Fruit fly (Drosophila melanogaster) whole organism, embryonic: ENCODE results near the gene Cpr76Bc.

Source experiments
- ATbp ChIP-seq: fragments of 200-800 bp; sonication (Bioruptor generic); optimal IDR thresholded peaks from 2 replicates; lab custom pipeline; 2017; ENCODE audit warnings: missing biosample characterization, mild to moderate bottlenecking, missing genetic modification characterization, missing genetic modification reagents
- Awh ChIP-seq: fragments of 200-800 bp; sonication (Bioruptor generic); IDR thresholded peaks from 2 replicates; pipeline ENCODE4, ENCODE4 v1.3.6; 2022; ENCODE audit warnings: missing biosample characterization, missing genetic modification characterization
- CG1024 ChIP-seq: fragments of 200-800 bp; sonication (Bioruptor generic); IDR thresholded peaks from 2 replicates; pipeline ENCODE4 v1.3.6; 2022; ENCODE audit warnings: missing biosample characterization, missing genetic modification characterization
- CG10267 ChIP-seq: fragments of 200-800 bp; sonication (Bioruptor generic); optimal IDR thresholded peaks from 2 replicates; lab custom pipeline; 2018; ENCODE audit warnings: missing biosample characterization, mild to moderate bottlenecking, missing genetic modification characterization, moderate library complexity
- CG10366 ChIP-seq: fragments of 200-800 bp; sonication (Bioruptor generic); IDR thresholded peaks from 2 replicates; pipeline ENCODE4 v1.3.6; 2022; ENCODE audit warnings: missing biosample characterization, missing genetic modification characterization
- CG10462 ChIP-seq: fragments of 200-800 bp; sonication (Bioruptor generic); optimal IDR thresholded peaks from 2 replicates; lab custom pipeline; 2016; ENCODE audit warnings: missing biosample characterization, missing genetic modification characterization
- CG11560 ChIP-seq: fragments of 200-800 bp; sonication (Bioruptor generic); IDR thresholded peaks from 3 replicates; pipeline ENCODE4 v1.3.6; 2022; ENCODE audit warnings: missing biosample characterization, missing genetic modification characterization
- CG12155 ChIP-seq: fragments of 200-800 bp; sonication (Bioruptor generic); optimal IDR thresholded peaks from 3 replicates; lab custom pipeline; 2016; ENCODE audit warnings: missing biosample characterization, missing genetic modification characterization
- CG12219 ChIP-seq: fragments of 200-800 bp; sonication (Bioruptor generic); optimal IDR thresholded peaks from 3 replicates; lab custom pipeline; 2018; ENCODE audit warnings: missing biosample characterization, mild to moderate bottlenecking, missing genetic modification characterization
- CG12942 ChIP-seq: fragments of 200-800 bp; sonication (Bioruptor generic); optimal IDR thresholded peaks from 3 replicates; lab custom pipeline; 2016; ENCODE audit warnings: missing biosample characterization, missing genetic modification characterization
- CG13287 ChIP-seq: fragments of 200-800 bp; sonication (Bioruptor generic); IDR thresholded peaks from 2 replicates; pipeline ENCODE4 v1.3.6; 2022; ENCODE audit warnings: missing biosample characterization, missing genetic modification characterization; ENCODE audit not compliant: partially characterized antibody
- CG15073 ChIP-seq: fragments of 200-800 bp; sonication (Bioruptor generic); optimal IDR thresholded peaks from 2 replicates; lab custom pipeline; 2016; ENCODE audit warnings: missing biosample characterization, missing genetic modification characterization
- CG16863 ChIP-seq: fragments of 200-800 bp; sonication (Bioruptor generic); optimal IDR thresholded peaks from 3 replicates; lab custom pipeline; 2016; ENCODE audit warnings: missing biosample characterization, missing genetic modification characterization
- CG17361 ChIP-seq: fragments of 200-800 bp; sonication (Bioruptor generic); IDR thresholded peaks from 3 replicates; pipeline ENCODE4 v1.3.6; 2022; ENCODE audit warnings: missing biosample characterization, missing genetic modification characterization
- CG17385 ChIP-seq: fragments of 200-800 bp; sonication (Bioruptor generic); optimal IDR thresholded peaks from 3 replicates; lab custom pipeline; 2018; ENCODE audit warnings: missing biosample characterization, mild to moderate bottlenecking, missing genetic modification characterization
- CG1792 ChIP-seq: fragments of 200-800 bp; sonication (Bioruptor generic); optimal IDR thresholded peaks from 2 replicates; lab custom pipeline; 2016; ENCODE audit warnings: missing biosample characterization, missing genetic modification characterization
- CG31224 ChIP-seq: fragments of 200-800 bp; sonication (Bioruptor generic); IDR thresholded peaks from 2 replicates; pipeline ENCODE4 v1.3.6; 2022; ENCODE audit warnings: missing biosample characterization, missing genetic modification characterization
- CG3995 ChIP-seq: fragments of 200-800 bp; sonication (Bioruptor generic); optimal IDR thresholded peaks from 3 replicates; lab custom pipeline; 2016; ENCODE audit warnings: missing biosample characterization, missing genetic modification characterization
- CG4282 ChIP-seq: fragments of 200-800 bp; sonication (Bioruptor generic); optimal IDR thresholded peaks from 2 replicates; lab custom pipeline; 2016; ENCODE audit warnings: missing biosample characterization, missing genetic modification characterization
- CG4328 ChIP-seq: fragments of 200-800 bp; sonication (Bioruptor generic); optimal IDR thresholded peaks from 3 replicates; lab custom pipeline; 2017; ENCODE audit warnings: missing biosample characterization, missing genetic modification reagents, missing genetic modification characterization
- CG4360 ChIP-seq: fragments of 200-800 bp; sonication (Bioruptor generic); IDR thresholded peaks from 2 replicates; pipeline ENCODE4 v1.3.6; 2022; ENCODE audit warnings: missing biosample characterization, missing genetic modification characterization
- CG8478 ChIP-seq: fragments of >200 bp; optimal IDR thresholded peaks from 2 replicates; lab custom pipeline; 2018
- Drgx ChIP-seq: fragments of 200-800 bp; sonication (Bioruptor generic); IDR thresholded peaks from 2 replicates; pipeline ENCODE4 v1.3.6; 2022; ENCODE audit warnings: missing biosample characterization, missing genetic modification characterization
- Fer3 ChIP-seq: fragments of 200-800 bp; sonication (Bioruptor generic); optimal IDR thresholded peaks from 2 replicates; lab custom pipeline; 2018; ENCODE audit warnings: missing biosample characterization, mild to moderate bottlenecking, missing genetic modification characterization, moderate library complexity
- Gug ChIP-seq: fragments of 200-800 bp; sonication (Bioruptor generic); IDR thresholded peaks from 4 replicates; pipeline ENCODE4 v1.3.6; 2022; ENCODE audit warnings: missing biosample characterization, missing genetic modification characterization
- Meics ChIP-seq: fragments of 200-800 bp; sonication (Bioruptor generic); optimal IDR thresholded peaks from 2 replicates; lab custom pipeline; 2017; ENCODE audit warnings: missing biosample characterization, mild to moderate bottlenecking, missing genetic modification characterization
- Ravus ChIP-seq: fragments of 200-800 bp; sonication (Bioruptor generic); IDR thresholded peaks from 2 replicates; pipeline ENCODE4 v1.3.6; 2022; ENCODE audit warnings: missing biosample characterization, missing genetic modification characterization
- Spps ChIP-seq: fragments of 200-800 bp; sonication (Bioruptor generic); optimal IDR thresholded peaks from 2 replicates; lab custom pipeline; 2018; ENCODE audit warnings: missing biosample characterization, mild to moderate bottlenecking, missing genetic modification characterization
- Sry-β ChIP-seq: fragments of 200-800 bp; sonication (Bioruptor generic); optimal IDR thresholded peaks from 2 replicates; lab custom pipeline; 2018; ENCODE audit warnings: missing biosample characterization, mild to moderate bottlenecking, missing genetic modification characterization, moderate library complexity
- Taf1 ChIP-seq: fragments of 200-800 bp; sonication (Bioruptor generic); IDR thresholded peaks from 2 replicates; pipeline ENCODE4 v1.3.6; 2022; ENCODE audit warnings: missing biosample characterization, missing genetic modification characterization
- Usf ChIP-seq: fragments of 200-800 bp; sonication (Bioruptor generic); optimal IDR thresholded peaks from 2 replicates; lab custom pipeline; 2017; ENCODE audit warnings: missing genotype, missing biosample characterization, missing genetic modification characterization
- ac ChIP-seq: fragments of 200-800 bp; sonication (Bioruptor generic); optimal IDR thresholded peaks from 3 replicates; lab custom pipeline; 2017; ENCODE audit warnings: missing biosample characterization, mild to moderate bottlenecking, missing genetic modification characterization
- al ChIP-seq: fragments of 200-800 bp; sonication (Bioruptor generic); IDR thresholded peaks from 2 replicates; pipeline ENCODE4 v1.3.6; 2022; ENCODE audit warnings: missing biosample characterization, missing genetic modification characterization
- ash1 ChIP-seq: fragments of 200-800 bp; sonication (Bioruptor generic); optimal IDR thresholded peaks from 2 replicates; lab custom pipeline; 2018; ENCODE audit warnings: missing biosample characterization, mild to moderate bottlenecking, missing genetic modification characterization
- ato ChIP-seq: fragments of 200-800 bp; sonication (Bioruptor generic); IDR thresholded peaks from 2 replicates; pipeline ENCODE4 v1.3.6; 2022; ENCODE audit warnings: missing biosample characterization, missing genetic modification characterization; ENCODE audit not compliant: partially characterized antibody
- bab2 ChIP-seq: fragments of 200-800 bp; sonication (Bioruptor generic); optimal IDR thresholded peaks from 2 replicates; lab custom pipeline; 2016; ENCODE audit warnings: missing biosample characterization, missing genetic modification characterization
- br ChIP-seq: fragments of >200 bp; optimal IDR thresholded peaks from 2 replicates; lab custom pipeline; 2017
- crc ChIP-seq: fragments of 200-800 bp; sonication (Bioruptor generic); optimal IDR thresholded peaks from 2 replicates; lab custom pipeline; 2016; ENCODE audit warnings: missing biosample characterization, missing genetic modification characterization
- dan ChIP-seq: fragments of 200-800 bp; sonication (Bioruptor generic); IDR thresholded peaks from 2 replicates; pipeline ENCODE4 v1.3.6; 2022; ENCODE audit warnings: missing biosample characterization, missing genetic modification characterization
- dm ChIP-seq: fragments of 200-800 bp; sonication (Bioruptor generic); optimal IDR thresholded peaks from 3 replicates; lab custom pipeline; 2016; ENCODE audit warnings: missing biosample characterization, missing genetic modification characterization
- fru ChIP-seq: fragments of >200 bp; optimal IDR thresholded peaks from 2 replicates; lab custom pipeline; 2017
- gcm ChIP-seq: fragments of 200-800 bp; sonication (Bioruptor generic); optimal IDR thresholded peaks from 2 replicates; lab custom pipeline; 2019; ENCODE audit warnings: missing biosample characterization, mild to moderate bottlenecking, missing genetic modification characterization, moderate library complexity
- hbn ChIP-seq: fragments of 200-800 bp; sonication (Bioruptor generic); IDR thresholded peaks from 2 replicates; pipeline ENCODE4 v1.3.6; 2022; ENCODE audit warnings: missing biosample characterization, missing genetic modification characterization; ENCODE audit not compliant: partially characterized antibody
- lab ChIP-seq: fragments of 200-800 bp; sonication (Bioruptor generic); optimal IDR thresholded peaks from 3 replicates; lab custom pipeline; 2017; ENCODE audit warnings: missing biosample characterization, missing genetic modification characterization, mild to moderate bottlenecking, moderate library complexity, missing genetic modification reagents
- nmo ChIP-seq: fragments of 200-800 bp; sonication (Bioruptor generic); optimal IDR thresholded peaks from 2 replicates; lab custom pipeline; 2018; ENCODE audit warnings: missing biosample characterization, mild to moderate bottlenecking, missing genetic modification characterization, moderate library complexity
- psq ChIP-seq: fragments of 200-800 bp; sonication (Bioruptor generic); optimal IDR thresholded peaks from 2 replicates; lab custom pipeline; 2017; ENCODE audit warnings: missing biosample characterization, missing genetic modification characterization
- scrt ChIP-seq: fragments of 200-800 bp; sonication (Bioruptor generic); optimal IDR thresholded peaks from 2 replicates; lab custom pipeline; 2018; ENCODE audit warnings: missing biosample characterization, mild to moderate bottlenecking, missing genetic modification characterization, moderate library complexity
- sens ChIP-seq: fragments of 200-800 bp; sonication (Bioruptor generic); peaks from one replicate; lab custom pipeline; 2016; ENCODE audit warnings: missing biosample characterization, missing genetic modification characterization
- sens-2 ChIP-seq: fragments of 200-800 bp; sonication (Bioruptor generic); IDR thresholded peaks from 2 replicates; pipeline ENCODE4 v1.3.6; 2022; ENCODE audit warnings: missing biosample characterization, missing genetic modification characterization
- seq ChIP-seq: fragments of 200-800 bp; sonication (Bioruptor generic); IDR thresholded peaks from 2 replicates; pipeline ENCODE4 v1.3.6; 2022; ENCODE audit warnings: missing biosample characterization, missing genetic modification characterization
- tin ChIP-seq: fragments of 200-800 bp; sonication (Bioruptor generic); optimal IDR thresholded peaks from 3 replicates; lab custom pipeline; 2016; ENCODE audit warnings: missing biosample characterization, missing genetic modification characterization
- twi ChIP-seq: fragments of 200-800 bp; optimal IDR thresholded peaks from 2 replicates; lab custom pipeline; 2019; ENCODE audit warnings: missing biosample characterization, mild to moderate bottlenecking, missing genetic modification characterization, moderate library complexity

The Cpr76Bc gene

DNA sequence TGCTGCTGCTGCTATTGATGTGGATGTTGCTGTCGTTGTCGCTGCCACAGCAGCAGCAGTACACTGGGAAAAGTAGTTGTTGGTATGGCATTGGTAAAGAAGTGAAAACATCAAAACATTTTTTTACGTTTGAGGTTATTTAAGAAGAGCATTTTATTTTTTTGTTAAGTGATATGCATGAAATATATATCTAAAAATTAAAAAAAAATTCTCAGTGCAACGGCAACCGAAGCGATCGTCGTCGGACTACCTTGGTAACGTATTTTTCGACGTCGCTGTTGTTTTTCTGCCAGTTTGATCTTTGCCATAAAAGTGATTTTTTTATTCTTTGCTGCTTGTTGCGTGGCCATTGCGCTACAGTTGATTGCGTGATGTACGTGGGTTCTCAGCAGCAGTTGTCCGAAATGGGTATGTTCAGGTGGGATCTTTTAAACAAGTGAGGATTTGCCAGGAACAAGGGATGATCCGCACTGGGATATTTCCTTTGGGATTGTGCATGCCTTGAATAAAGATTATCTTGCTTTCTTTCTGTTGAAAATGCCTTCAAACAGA lies 40.0 kb downstream of the Cpr76Bc start (continued):
- TF ChIP-seq Fer3 (tag; lab: Kevin White, UChicago) (peak; percentile 94), twi (peak; percentile 92), lab (peak; percentile 96), CG4360 (GFP tag; lab: Robert Waterston, UW) (peak; percentile 79), ATbp (GFP tag; lab: Kevin White, UChicago) (peak; percentile 93), bab2 (GFP tag; lab: Kevin White, UChicago) (peak; percentile 91), tin (GFP tag; lab: Kevin White, UChicago) (peak; percentile 97), CG4328 (GFP tag; lab: Kevin White, UChicago) (peak; percentile 94), CG11560 (tag; lab: Robert Waterston, UW) (no peak; the same call in none of the 3 replicates), gcm (GFP tag; lab: Kevin White, UChicago) (peak; percentile 95), CG1024 (peak; percentile 91), Taf1 (peak; percentile 77), sens-2 (GFP tag; lab: Robert Waterston, UW) (peak; percentile 96), Gug (GFP tag; lab: Robert Waterston, UW) (peak; percentile 86), psq (GFP tag; lab: Kevin White, UChicago) (peak; percentile 82), nmo (GFP tag; lab: Kevin White, UChicago) (peak; percentile 97), scrt (peak; percentile 90), CG12219 (peak; percentile 92), crc (GFP tag; lab: Kevin White, UChicago) (peak; percentile 80), CG15073 (GFP tag; lab: Kevin White, UChicago) (peak; percentile 72), ato (no peak), CG31224 (peak; percentile 86), Drgx (GFP tag; lab: Robert Waterston, UW) (peak; percentile 99), Awh (GFP tag; lab: Robert Waterston, UW) (peak; percentile 94), Sry-β (GFP tag; lab: Kevin White, UChicago) (peak; percentile 62), Spps (tag; lab: Kevin White, UChicago) (peak; percentile 95), hbn (GFP tag; lab: Robert Waterston, UW) (no peak), CG10462 (peak; percentile 92), sens (GFP tag; lab: Kevin White, UChicago) (peak; percentile 99), CG17361 (GFP tag; lab: Robert Waterston, UW) (peak; percentile 94), dan (GFP tag; lab: Robert Waterston, UW) (no peak; the same call in 1 of the 2 replicates), CG4282 (GFP tag; lab: Kevin White, UChicago) (peak; percentile 80), CG13287 (GFP tag; lab: Robert Waterston, UW) (no peak), CG3995 (GFP tag; lab: Kevin White, UChicago) (peak; percentile 69), Ravus (GFP tag; lab: Robert Waterston, UW) (peak; percentile 69), seq (peak; percentile 94), CG10366 (GFP tag; lab: Robert Waterston, UW) (peak; percentile 95), CG16863 (peak; percentile 86), Meics (GFP tag; lab: Kevin White, UChicago) (peak; percentile 93), CG8478 (lab: Kevin White, UChicago) (no peak), CG10267 (tag; lab: Kevin White, UChicago) (peak; percentile 92), CG17385 (peak; percentile 93), br (lab: Kevin White, UChicago) (no peak), dm (GFP tag; lab: Kevin White, UChicago) (peak; percentile 85), al (GFP tag; lab: Robert Waterston, UW) (peak; percentile 92), CG12942 (peak; percentile 91), CG1792 (GFP tag; lab: Kevin White, UChicago) (peak; percentile 81), CG12155 (GFP tag; lab: Kevin White, UChicago) (peak; percentile 93), ac (GFP tag; lab: Kevin White, UChicago) (peak; percentile 97), Usf (GFP tag; lab: Kevin White, UChicago) (peak; percentile 92), ash1 (GFP tag; lab: Kevin White, UChicago) (peak; percentile 44), fru (lab: Kevin White, UChicago) (no peak)
